Worm (Caenorhabditis elegans) whole organism, midembryonic: ENCODE data around the gene hot-3.

Experiments used
- T22C8.4 ChIP-seq: fragments of 200-800 bp; sonication (Bioruptor generic); IDR thresholded peaks from 2 replicates; pipeline ENCODE4 v1.3.6; 2022; ENCODE audit warnings: missing genetic modification characterization, missing compliant biosample characterization
- cog-1 ChIP-seq: sonication (generic microtip); optimal IDR thresholded peaks from 2 replicates; lab custom pipeline; 2016; ENCODE audit warnings: missing genetic modification characterization, missing compliant biosample characterization
- flt-1 ChIP-seq: fragments of 200-800 bp; sonication (Bioruptor generic); IDR thresholded peaks from 2 replicates; pipeline ENCODE4 v1.3.6; 2022; ENCODE audit warnings: missing genetic modification characterization, missing compliant biosample characterization
- klf-2 ChIP-seq: fragments of 200-800 bp; sonication (Bioruptor generic); conservative IDR thresholded peaks from 2 replicates; pipeline ENCODE4 v1.3.6; 2022; ENCODE audit warnings: missing genetic modification reagents, missing genetic modification characterization, missing compliant biosample characterization
- med-1 ChIP-seq: sonication (generic microtip); optimal IDR thresholded peaks from 2 replicates; lab custom pipeline; 2017; ENCODE audit warnings: missing genetic modification characterization, mild to moderate bottlenecking, missing compliant biosample characterization, antibody characterized with exemption, missing genetic modification reagents; ENCODE audit not compliant: insufficient read depth
- ref-1 ChIP-seq: fragments of 200-800 bp; sonication (Bioruptor generic); conservative IDR thresholded peaks from 2 replicates; pipeline ENCODE4 v1.3.6; 2022; ENCODE audit warnings: missing genetic modification reagents, missing genetic modification characterization, missing compliant biosample characterization
- tab-1 ChIP-seq: fragments of 200-800 bp; sonication (Bioruptor generic); IDR thresholded peaks from 2 replicates; pipeline ENCODE4 v1.3.6; 2022; ENCODE audit warnings: missing genetic modification characterization, missing compliant biosample characterization
- ztf-23 ChIP-seq: fragments of 200-800 bp; sonication (Bioruptor generic); IDR thresholded peaks from 2 replicates; pipeline ENCODE4 v1.3.6; 2022; ENCODE audit warnings: missing genetic modification reagents, missing genetic modification characterization, missing compliant biosample characterization
- ztf-29 ChIP-seq: fragments of 200-800 bp; sonication (Bioruptor generic); IDR thresholded peaks from 2 replicates; pipeline ENCODE4 v1.3.6; 2022; ENCODE audit warnings: missing genetic modification reagents, missing genetic modification characterization, missing compliant biosample characterization

The hot-3 gene

ce11 chrII:13903482-13903881, 28.4 kb downstream of the hot-3 start:
- no peak for TF ChIP-seq ztf-29
- TF ChIP-seq T22C8.4 (GFP tag; lab: Robert Waterston, UW), result no peak
- no peak for TF ChIP-seq flt-1 (GFP tag; lab: Robert Waterston, UW)
- TF ChIP-seq klf-2 (GFP tag; lab: Robert Waterston, UW), result no peak
- no peak for TF ChIP-seq ztf-23 (GFP tag; lab: Robert Waterston, UW)
- TF ChIP-seq med-1 (GFP tag; lab: Kevin White, UChicago), result no peak
- TF ChIP-seq ref-1 (GFP tag; lab: Robert Waterston, UW), result no peak
- TF ChIP-seq tab-1, result no peak
- no peak for TF ChIP-seq cog-1 (tag; lab: Kevin White, UChicago)

ce11 chrII:13902014-13902413, 29.8 kb downstream of the hot-3 start, which contains the start of gene W02B8.1:
W02B8.1 (minus strand) TSS chrII:13902114.
- no peak for TF ChIP-seq cog-1 (tag; lab: Kevin White, UChicago)
- TF ChIP-seq ref-1 (GFP tag; lab: Robert Waterston, UW), result no peak

ce11 chrII:13899777-13900176, 32.1 kb downstream of the hot-3 start:
- no peak for TF ChIP-seq med-1 (GFP tag; lab: Kevin White, UChicago)
- no peak for TF ChIP-seq tab-1
- TF ChIP-seq klf-2 (GFP tag; lab: Robert Waterston, UW), result no peak
- peak; percentile 50; the same call in 1 of the 2 replicates for TF ChIP-seq T22C8.4 (GFP tag; lab: Robert Waterston, UW)
- no peak for TF ChIP-seq ref-1 (GFP tag; lab: Robert Waterston, UW)

ce11 chrII:13896279-13896774, 35.5 kb downstream of the hot-3 start:
- TF ChIP-seq med-1 (GFP tag; lab: Kevin White, UChicago) (no peak), flt-1 (GFP tag; lab: Robert Waterston, UW) (no peak), tab-1 (no peak), T22C8.4 (GFP tag; lab: Robert Waterston, UW) (no peak), ref-1 (GFP tag; lab: Robert Waterston, UW) (no peak), klf-2 (GFP tag; lab: Robert Waterston, UW) (no peak), ztf-23 (GFP tag; lab: Robert Waterston, UW) (no peak), cog-1 (tag; lab: Kevin White, UChicago) (no peak), ztf-29 (no peak)

- TF ChIP-seq ztf-23 (GFP tag; lab: Robert Waterston, UW) (no peak), cog-1 (tag; lab: Kevin White, UChicago) (peak; percentile 28), flt-1 (GFP tag; lab: Robert Waterston, UW) (no peak)
Measured at ce11 chrII:13888278-13888677, 43.6 kb downstream of the hot-3 start, which contains the start of gene mcd-1. mcd-1 (plus strand) TSS chrII:13888544.

- no peak for TF ChIP-seq ztf-29
- no peak for TF ChIP-seq klf-2 (GFP tag; lab: Robert Waterston, UW)
- no peak for TF ChIP-seq med-1 (GFP tag; lab: Kevin White, UChicago)
- no peak for TF ChIP-seq ztf-23 (GFP tag; lab: Robert Waterston, UW)
- no peak for TF ChIP-seq tab-1
- TF ChIP-seq cog-1 (tag; lab: Kevin White, UChicago), result no peak
- no peak for TF ChIP-seq flt-1 (GFP tag; lab: Robert Waterston, UW)
- no peak for TF ChIP-seq T22C8.4 (GFP tag; lab: Robert Waterston, UW)
- TF ChIP-seq ref-1 (GFP tag; lab: Robert Waterston, UW), result no peak
Measured at ce11 chrII:13886431-13886830, 45.4 kb downstream of the hot-3 start.

ce11 chrII:13882405-13882804, 49.4 kb downstream of the hot-3 start, which contains the start of gene hda-10:
hda-10 (plus strand) TSS chrII:13882705.
- TF ChIP-seq ztf-23 (GFP tag; lab: Robert Waterston, UW) (no peak), tab-1 (no peak), ztf-29 (no peak), cog-1 (tag; lab: Kevin White, UChicago) (no peak), flt-1 (GFP tag; lab: Robert Waterston, UW) (no peak), klf-2 (GFP tag; lab: Robert Waterston, UW) (no peak), T22C8.4 (GFP tag; lab: Robert Waterston, UW) (no peak)
